Worm (Caenorhabditis elegans): ENCODE data around the gene gst-24.

DNA sequence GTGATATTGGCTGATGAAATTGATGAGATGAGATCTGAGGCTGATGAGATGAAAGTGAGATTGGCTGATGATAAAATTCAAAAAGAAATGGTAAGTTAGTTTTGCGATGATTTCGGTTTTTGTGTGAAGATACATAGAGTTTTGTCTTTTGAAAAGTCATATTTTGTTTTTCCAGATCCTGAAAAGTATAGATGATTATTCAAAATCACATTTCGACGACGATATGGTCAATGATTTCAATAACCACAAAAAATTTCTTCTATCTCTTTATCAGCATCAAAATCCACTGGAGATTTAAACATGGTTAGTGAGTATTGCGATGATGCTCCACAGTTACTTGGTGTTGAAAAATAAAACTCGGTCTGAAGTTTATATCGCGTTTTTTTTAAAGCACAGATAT is 10.3 kb downstream of the gst-24 start, which contains the start of gene csp-1:
- TF ChIP-seq madf-2 (tag; optimal IDR thresholded peaks at IDR 0.05) (no peak), fkh-6 (tag; optimal IDR thresholded peaks at IDR 0.05) (no peak), lin-11 (tag; optimal IDR thresholded peaks at IDR 0.05) (no peak), unc-55 (GFP tag; optimal IDR thresholded peaks at IDR 0.05) (no peak), elt-2 (tag; optimal IDR thresholded peaks at IDR 0.05) (no peak), hlh-15 (tag; optimal IDR thresholded peaks at IDR 0.05) (no peak), dve-1 (tag; optimal IDR thresholded peaks at IDR 0.05) (no peak), zip-5 (tag; optimal IDR thresholded peaks at IDR 0.05) (no peak), unc-42 (tag; optimal IDR thresholded peaks at IDR 0.05) (no peak)
